Worm (Caenorhabditis elegans) whole organism, late embryonic: ENCODE results near the gene otpl-7.

Experiments used
- C08G9.2 ChIP-seq: sonication (generic microtip); optimal IDR thresholded peaks from 2 replicates; lab custom pipeline; 2016; ENCODE audit warnings: mild to moderate bottlenecking, missing genetic modification characterization, moderate library complexity, missing compliant biosample characterization
- C38D4.7 ChIP-seq: fragments of 200-800 bp; sonication (Bioruptor generic); optimal IDR thresholded peaks from 2 replicates; lab custom pipeline; 2018; ENCODE audit warnings: mild to moderate bottlenecking, missing genetic modification characterization, moderate library complexity, missing compliant biosample characterization
- K02D7.2 ChIP-seq: sonication (generic microtip); optimal IDR thresholded peaks from 2 replicates; lab custom pipeline; 2017; ENCODE audit warnings: mild to moderate bottlenecking, missing genetic modification characterization, missing compliant biosample characterization
- K09A11.1 ChIP-seq: sonication (generic microtip); optimal IDR thresholded peaks from 2 replicates; lab custom pipeline; 2017; ENCODE audit warnings: antibody characterized with exemption, mild to moderate bottlenecking, missing genetic modification characterization, missing compliant biosample characterization; ENCODE audit not compliant: insufficient read depth
- Y22D7AL.16 ChIP-seq: sonication (generic microtip); optimal IDR thresholded peaks from 2 replicates; lab custom pipeline; 2016; ENCODE audit warnings: missing genetic modification characterization, missing compliant biosample characterization
- ahr-1 ChIP-seq: sonication (generic microtip); optimal IDR thresholded peaks from 2 replicates; lab custom pipeline; 2016; ENCODE audit warnings: missing genetic modification characterization, missing compliant biosample characterization
- ceh-14 ChIP-seq: sonication (generic microtip); optimal IDR thresholded peaks from 2 replicates; lab custom pipeline; 2016; ENCODE audit warnings: missing genotype, missing genetic modification characterization, missing compliant biosample characterization
- ceh-19 ChIP-seq: fragments of 200-800 bp; sonication (Bioruptor generic); optimal IDR thresholded peaks from 2 replicates; lab custom pipeline; 2018; ENCODE audit warnings: mild to moderate bottlenecking, missing genetic modification characterization, missing compliant biosample characterization
- ceh-22 ChIP-seq: sonication (generic microtip); optimal IDR thresholded peaks from 2 replicates; lab custom pipeline; 2017; ENCODE audit warnings: missing biosample characterization, missing genetic modification characterization
- ceh-24 ChIP-seq: sonication (generic microtip); optimal IDR thresholded peaks from 2 replicates; lab custom pipeline; 2016; ENCODE audit warnings: mild to moderate bottlenecking, missing genetic modification characterization, missing compliant biosample characterization
- ceh-31 ChIP-seq: sonication (generic microtip); optimal IDR thresholded peaks from 2 replicates; lab custom pipeline; 2016; ENCODE audit warnings: missing genetic modification characterization, missing compliant biosample characterization
- ceh-34 ChIP-seq: sonication (generic microtip); optimal IDR thresholded peaks from 2 replicates; lab custom pipeline; 2016; ENCODE audit warnings: mild to moderate bottlenecking, missing genetic modification characterization, missing compliant biosample characterization
- ceh-45 ChIP-seq: fragments of 200-800 bp; sonication (Bioruptor generic); IDR thresholded peaks from 2 replicates; pipeline ENCODE4 v1.3.6; 2022; ENCODE audit warnings: missing genetic modification reagents, missing genetic modification characterization, missing compliant biosample characterization
- ceh-48 ChIP-seq: sonication (generic microtip); optimal IDR thresholded peaks from 2 replicates; lab custom pipeline; 2016; ENCODE audit warnings: missing genetic modification characterization, inconsistent platforms, missing compliant biosample characterization
- ceh-6 ChIP-seq: fragments of 200-800 bp; sonication (Bioruptor generic); optimal IDR thresholded peaks from 2 replicates; lab custom pipeline; 2018; ENCODE audit warnings: mild to moderate bottlenecking, missing genetic modification characterization, missing compliant biosample characterization
- ceh-9 ChIP-seq: sonication (generic microtip); optimal IDR thresholded peaks from 2 replicates; lab custom pipeline; 2016; ENCODE audit warnings: mild to moderate bottlenecking, missing genetic modification characterization, inconsistent platforms, missing compliant biosample characterization
- dmd-4 ChIP-seq: sonication (generic microtip); optimal IDR thresholded peaks from 2 replicates; lab custom pipeline; 2016; ENCODE audit warnings: borderline replicate concordance, missing genetic modification characterization, missing compliant biosample characterization
- elt-4 ChIP-seq: sonication (generic microtip); optimal IDR thresholded peaks from 2 replicates; lab custom pipeline; 2016; ENCODE audit warnings: missing genetic modification characterization, missing compliant biosample characterization
- ets-4 ChIP-seq: sonication (generic microtip); optimal IDR thresholded peaks from 2 replicates; lab custom pipeline; 2016; ENCODE audit warnings: missing genetic modification characterization, missing compliant biosample characterization
- eyg-1 ChIP-seq: sonication (generic microtip); optimal IDR thresholded peaks from 2 replicates; lab custom pipeline; 2016; ENCODE audit warnings: missing genotype, missing genetic modification characterization, missing compliant biosample characterization
- fax-1 ChIP-seq: sonication (generic microtip); optimal IDR thresholded peaks from 2 replicates; lab custom pipeline; 2016; ENCODE audit warnings: missing genotype, missing genetic modification characterization, missing compliant biosample characterization
- fkh-10 ChIP-seq: fragments of 150-350 bp; optimal IDR thresholded peaks from 2 replicates; lab custom pipeline; 2014; ENCODE audit warnings: missing biosample characterization, missing genetic modification reagents, missing genetic modification characterization
- hlh-13 ChIP-seq: fragments of 200-800 bp; sonication (Bioruptor generic); optimal IDR thresholded peaks from 2 replicates; lab custom pipeline; 2018; ENCODE audit warnings: mild to moderate bottlenecking, missing genetic modification characterization, missing compliant biosample characterization
- hlh-15 ChIP-seq: sonication (generic microtip); optimal IDR thresholded peaks from 2 replicates; lab custom pipeline; 2016; ENCODE audit warnings: missing genetic modification characterization, missing compliant biosample characterization
- hlh-30 ChIP-seq: sonication (generic microtip); optimal IDR thresholded peaks from 2 replicates; lab custom pipeline; 2017; ENCODE audit warnings: antibody characterized with exemption, missing genetic modification characterization, missing compliant biosample characterization; ENCODE audit not compliant: insufficient read depth
- hlh-8 ChIP-seq: sonication (generic microtip); optimal IDR thresholded peaks from 2 replicates; lab custom pipeline; 2016; ENCODE audit warnings: missing genotype, missing genetic modification characterization, missing compliant biosample characterization
- lim-6 ChIP-seq: sonication (generic microtip); optimal IDR thresholded peaks from 2 replicates; lab custom pipeline; 2016; ENCODE audit warnings: missing genetic modification characterization, missing compliant biosample characterization
- lin-11 ChIP-seq: fragments of 200-800 bp; sonication (Bioruptor generic); optimal IDR thresholded peaks from 2 replicates; lab custom pipeline; 2018; ENCODE audit warnings: mild to moderate bottlenecking, missing genetic modification characterization, missing compliant biosample characterization
- madf-2 ChIP-seq: sonication (generic microtip); optimal IDR thresholded peaks from 2 replicates; lab custom pipeline; 2017; ENCODE audit warnings: missing genetic modification characterization, missing compliant biosample characterization
- mec-3 ChIP-seq: sonication (generic microtip); optimal IDR thresholded peaks from 2 replicates; lab custom pipeline; 2016; ENCODE audit warnings: borderline replicate concordance, missing genetic modification characterization, missing compliant biosample characterization
- nhr-11 ChIP-seq: fragments of 150-350 bp; optimal IDR thresholded peaks from 2 replicates; lab custom pipeline; 2014; ENCODE audit warnings: missing biosample characterization, missing genetic modification characterization
- npax-4 ChIP-seq: sonication (generic microtip); optimal IDR thresholded peaks from 2 replicates; lab custom pipeline; 2016; ENCODE audit warnings: missing genetic modification characterization, missing compliant biosample characterization
- pag-3 ChIP-seq: sonication (generic microtip); optimal IDR thresholded peaks from 2 replicates; lab custom pipeline; 2016; ENCODE audit warnings: missing compliant biosample characterization, missing genetic modification characterization, borderline replicate concordance
- pat-9 ChIP-seq: fragments of 200-800 bp; sonication (Bioruptor generic); optimal IDR thresholded peaks from 2 replicates; lab custom pipeline; 2018; ENCODE audit warnings: mild to moderate bottlenecking, missing genetic modification characterization, moderate library complexity, missing compliant biosample characterization
- pax-1 ChIP-seq: fragments of 150-350 bp; optimal IDR thresholded peaks from 2 replicates; lab custom pipeline; 2014; ENCODE audit warnings: missing biosample characterization, missing genetic modification characterization
- pha-4 ChIP-seq: fragments of 150-350 bp; optimal IDR thresholded peaks from 2 replicates; lab custom pipeline; 2018; ENCODE audit warnings: missing biosample characterization, missing genetic modification reagents, missing genetic modification characterization
- rnt-1 ChIP-seq: sonication (generic microtip); optimal IDR thresholded peaks from 2 replicates; lab custom pipeline; 2016; ENCODE audit warnings: missing genetic modification characterization, missing compliant biosample characterization
- sox-2 ChIP-seq: fragments of 200-800 bp; sonication (Bioruptor generic); IDR thresholded peaks from 2 replicates; pipeline ENCODE4 v1.3.6; 2022; ENCODE audit warnings: missing genetic modification reagents, missing genetic modification characterization, missing compliant biosample characterization
- ttx-3 ChIP-seq: sonication (generic microtip); optimal IDR thresholded peaks from 2 replicates; lab custom pipeline; 2016; ENCODE audit warnings: missing genetic modification reagents, missing genetic modification characterization, missing compliant biosample characterization
- unc-3 ChIP-seq, 2 experiments: fragments of 200-800 bp in 1 of 2; sonication (Bioruptor generic) in 1 of 2; sonication (generic microtip) in 1 of 2; conservative IDR thresholded peaks in 1 of 2; optimal IDR thresholded peaks in 1 of 2; 2 replicates each; pipeline versions ENCODE4 v1.3.6 to Lab custom; 2016 to 2022; ENCODE audit warnings: missing compliant biosample characterization in 2 of 2, missing genetic modification characterization in 2 of 2, missing genetic modification reagents in 1 of 2
- unc-55 ChIP-seq: sonication (generic microtip); optimal IDR thresholded peaks from 2 replicates; lab custom pipeline; 2017; ENCODE audit warnings: missing biosample characterization, missing genetic modification reagents, missing genetic modification characterization
- unc-86 ChIP-seq: sonication (generic microtip); optimal IDR thresholded peaks from 2 replicates; lab custom pipeline; 2016; ENCODE audit warnings: missing genetic modification characterization, missing compliant biosample characterization
- zip-5 ChIP-seq: sonication (generic microtip); optimal IDR thresholded peaks from 2 replicates; lab custom pipeline; 2016; ENCODE audit warnings: missing genetic modification characterization, missing compliant biosample characterization
- ztf-16 ChIP-seq: sonication (generic microtip); optimal IDR thresholded peaks from 2 replicates; lab custom pipeline; 2017; ENCODE audit warnings: missing genetic modification characterization, missing compliant biosample characterization

Gene otpl-7

ce11 chrV:8516426-8516825, 4.9 kb upstream of the otpl-7 start:
- TF ChIP-seq ceh-14 (tag; lab: Kevin White, UChicago) = no peak
- no peak for TF ChIP-seq ceh-24
- TF ChIP-seq fkh-10 (GFP tag; lab: Kevin White, UChicago) = no peak
- TF ChIP-seq nhr-11 = no peak
- no peak for TF ChIP-seq unc-3 (GFP tag; conservative IDR thresholded peaks at IDR 0.05; lab: Robert Waterston, UW)
- no peak for TF ChIP-seq unc-3 (tag; optimal IDR thresholded peaks at IDR 0.05; lab: Kevin White, UChicago)
- TF ChIP-seq ceh-19 (GFP tag; lab: Kevin White, UChicago) = no peak
- TF ChIP-seq zip-5 (tag; lab: Kevin White, UChicago) = no peak
- no peak for TF ChIP-seq eyg-1 (tag; lab: Kevin White, UChicago)
- TF ChIP-seq C38D4.7 (GFP tag; lab: Kevin White, UChicago) = no peak
- TF ChIP-seq ahr-1 (tag; lab: Kevin White, UChicago) = no peak
- TF ChIP-seq unc-55 = no peak
- TF ChIP-seq elt-4 (tag; lab: Kevin White, UChicago) = no peak
- no peak for TF ChIP-seq ztf-16
- TF ChIP-seq K09A11.1 (tag; lab: Kevin White, UChicago) = no peak
- no peak for TF ChIP-seq ttx-3 (tag; lab: Kevin White, UChicago)

- TF ChIP-seq npax-4 (tag; lab: Kevin White, UChicago) = no peak
- no peak for TF ChIP-seq rnt-1 (tag; lab: Kevin White, UChicago)
- no peak for TF ChIP-seq ceh-6
- no peak for TF ChIP-seq pag-3 (tag; lab: Kevin White, UChicago)
- TF ChIP-seq hlh-30 = no peak
- no peak for TF ChIP-seq sox-2 (GFP tag; lab: Robert Waterston, UW)
- no peak for TF ChIP-seq ztf-16
- TF ChIP-seq ceh-48 = no peak
- TF ChIP-seq hlh-13 (GFP tag; lab: Kevin White, UChicago) = no peak
- TF ChIP-seq eyg-1 (tag; lab: Kevin White, UChicago) = no peak
- TF ChIP-seq madf-2 (tag; lab: Kevin White, UChicago) = no peak
- TF ChIP-seq ceh-14 (tag; lab: Kevin White, UChicago) = no peak
- TF ChIP-seq unc-3 (GFP tag; conservative IDR thresholded peaks at IDR 0.05; lab: Robert Waterston, UW) = no peak
- TF ChIP-seq unc-3 (tag; optimal IDR thresholded peaks at IDR 0.05; lab: Kevin White, UChicago) = no peak
- TF ChIP-seq pat-9 (tag; lab: Kevin White, UChicago) = no peak
- no peak for TF ChIP-seq ceh-45 (GFP tag; lab: Robert Waterston, UW)
- TF ChIP-seq hlh-8 (tag; lab: Kevin White, UChicago) = no peak
- no peak for TF ChIP-seq ceh-22
- TF ChIP-seq C08G9.2 (tag; lab: Kevin White, UChicago) = no peak
- no peak for TF ChIP-seq pha-4 (tag; lab: Kevin White, UChicago)
Measured at ce11 chrV:8517711-8518110, 3.6 kb upstream of the otpl-7 start.

- no peak for TF ChIP-seq madf-2 (tag; lab: Kevin White, UChicago)
- TF ChIP-seq ceh-45 (GFP tag; lab: Robert Waterston, UW) = no peak
- TF ChIP-seq dmd-4 = no peak
- TF ChIP-seq fax-1 = no peak
- TF ChIP-seq ceh-9 (tag; lab: Kevin White, UChicago) = no peak
- no peak for TF ChIP-seq lim-6
- no peak for TF ChIP-seq ceh-31 (tag; lab: Kevin White, UChicago)
- TF ChIP-seq hlh-15 (tag; lab: Kevin White, UChicago) = no peak
- no peak for TF ChIP-seq pax-1 (tag; lab: Kevin White, UChicago)
- no peak for TF ChIP-seq hlh-30
- no peak for TF ChIP-seq ceh-34 (tag; lab: Kevin White, UChicago)
- no peak for TF ChIP-seq Y22D7AL.16 (tag; lab: Kevin White, UChicago)
- no peak for TF ChIP-seq K02D7.2 (tag; lab: Kevin White, UChicago)
- TF ChIP-seq unc-86 (tag; lab: Kevin White, UChicago) = no peak
- TF ChIP-seq ceh-24 = no peak
- no peak for TF ChIP-seq mec-3
- no peak for TF ChIP-seq ets-4 (tag; lab: Kevin White, UChicago)
- no peak for TF ChIP-seq lin-11 (tag; lab: Kevin White, UChicago)
- TF ChIP-seq hlh-8 (tag; lab: Kevin White, UChicago) = no peak
Measured at ce11 chrV:8518283-8518682, 3.0 kb upstream of the otpl-7 start.
